Worm (Caenorhabditis elegans) whole organism, L3 larva: ENCODE results near the gene W03C9.6.

Experiments
- R02D3.7 ChIP-seq: fragments of 150-350 bp; optimal IDR thresholded peaks from 2 replicates; lab custom pipeline; 2014; ENCODE audit warnings: missing biosample characterization, missing genetic modification characterization
- ZK546.5 ChIP-seq: sonication (generic microtip); optimal IDR thresholded peaks from 2 replicates; lab custom pipeline; 2017; ENCODE audit warnings: missing biosample characterization, missing genetic modification characterization
- aly-2 ChIP-seq: fragments of 150-350 bp; optimal IDR thresholded peaks from 2 replicates; lab custom pipeline; 2014; ENCODE audit warnings: missing biosample characterization, missing genetic modification characterization
- ceh-16 ChIP-seq: sonication (generic microtip); optimal IDR thresholded peaks from 2 replicates; lab custom pipeline; 2017; ENCODE audit warnings: missing biosample characterization, missing genetic modification characterization
- ceh-28 ChIP-seq: fragments of 150-350 bp; optimal IDR thresholded peaks from 2 replicates; lab custom pipeline; 2014; ENCODE audit warnings: missing biosample characterization, missing genetic modification reagents, missing genetic modification characterization
- ceh-82 ChIP-seq: fragments of 150-350 bp; optimal IDR thresholded peaks from 2 replicates; lab custom pipeline; 2014; ENCODE audit warnings: missing biosample characterization, missing genetic modification characterization
- ceh-9 ChIP-seq: sonication (generic microtip); optimal IDR thresholded peaks from 2 replicates; lab custom pipeline; 2018; ENCODE audit warnings: missing biosample characterization, missing genetic modification characterization
- daf-12 ChIP-seq: fragments of 150-350 bp; optimal IDR thresholded peaks from 2 replicates; lab custom pipeline; 2014; ENCODE audit warnings: missing biosample characterization, missing genetic modification reagents, missing genetic modification characterization
- egl-27 ChIP-seq: sonication (generic microtip); optimal IDR thresholded peaks from 4 replicates; lab custom pipeline; 2017; ENCODE audit warnings: missing biosample characterization, missing genetic modification reagents, missing genetic modification characterization
- egl-5 ChIP-seq: fragments of 150-350 bp; optimal IDR thresholded peaks from 2 replicates; lab custom pipeline; 2017; ENCODE audit warnings: missing biosample characterization, missing genetic modification reagents, missing genetic modification characterization, inconsistent platforms
- elt-1 ChIP-seq: fragments of 150-350 bp; optimal IDR thresholded peaks from 2 replicates; lab custom pipeline; 2014; ENCODE audit warnings: missing biosample characterization, missing genetic modification characterization
- elt-2 ChIP-seq: sonication (generic microtip); optimal IDR thresholded peaks from 2 replicates; lab custom pipeline; 2016; ENCODE audit warnings: missing genetic modification reagents, mild to moderate bottlenecking, missing genetic modification characterization, missing compliant biosample characterization
- elt-3 ChIP-seq, 3 experiments: fragments of 150-350 bp in 1 of 3; sonication (generic microtip) in 2 of 3; optimal IDR thresholded peaks; 2 replicates in 2 of 3; 4 replicates in 1 of 3; lab custom pipeline; 2014 to 2017; ENCODE audit warnings: missing biosample characterization in 3 of 3, missing genetic modification characterization in 3 of 3
- fkh-10 ChIP-seq: sonication (generic microtip); optimal IDR thresholded peaks from 2 replicates; lab custom pipeline; 2017; ENCODE audit warnings: missing biosample characterization, missing genetic modification reagents, missing genetic modification characterization
- fkh-2 ChIP-seq: fragments of 150-350 bp; optimal IDR thresholded peaks from 2 replicates; lab custom pipeline; 2014; ENCODE audit warnings: missing biosample characterization, missing genetic modification reagents, missing genetic modification characterization
- fos-1 ChIP-seq: fragments of 150-350 bp; optimal IDR thresholded peaks from 2 replicates; lab custom pipeline; 2014; ENCODE audit warnings: missing biosample characterization, missing genetic modification characterization
- hmg-11 ChIP-seq: sonication (generic microtip); optimal IDR thresholded peaks from 2 replicates; lab custom pipeline; 2016; ENCODE audit warnings: missing genetic modification characterization, missing compliant biosample characterization
- jun-1 ChIP-seq: fragments of 150-350 bp; optimal IDR thresholded peaks from 2 replicates; lab custom pipeline; 2014; ENCODE audit warnings: missing biosample characterization, missing genetic modification reagents, missing genetic modification characterization
- lin-15B ChIP-seq: fragments of 150-350 bp; optimal IDR thresholded peaks from 2 replicates; lab custom pipeline; 2014; ENCODE audit warnings: missing biosample characterization, missing genetic modification characterization
- lsy-12 ChIP-seq: sonication (generic microtip); optimal IDR thresholded peaks from 2 replicates; lab custom pipeline; 2016; ENCODE audit warnings: mild to moderate bottlenecking, missing genetic modification characterization, missing compliant biosample characterization
- mdl-1 ChIP-seq: fragments of 150-350 bp; optimal IDR thresholded peaks from 2 replicates; lab custom pipeline; 2014; ENCODE audit warnings: missing biosample characterization, missing genetic modification characterization
- mml-1 ChIP-seq: fragments of 150-350 bp; sonication (generic microtip); optimal IDR thresholded peaks from 3 replicates; lab custom pipeline; 2014; ENCODE audit warnings: missing biosample characterization, missing genetic modification characterization
- nhr-11 ChIP-seq: fragments of 150-350 bp; optimal IDR thresholded peaks from 2 replicates; lab custom pipeline; 2014; ENCODE audit warnings: missing biosample characterization, missing genetic modification characterization
- nhr-237 ChIP-seq: fragments of 150-350 bp; optimal IDR thresholded peaks from 2 replicates; lab custom pipeline; 2014; ENCODE audit warnings: missing biosample characterization, missing genetic modification characterization
- nhr-25 ChIP-seq: sonication (generic microtip); optimal IDR thresholded peaks from 2 replicates; lab custom pipeline; 2017; ENCODE audit warnings: missing biosample characterization, missing genetic modification characterization
- nhr-43 ChIP-seq: sonication (generic microtip); optimal IDR thresholded peaks from 2 replicates; lab custom pipeline; 2016; ENCODE audit warnings: mild to moderate bottlenecking, missing genetic modification characterization, missing compliant biosample characterization; ENCODE audit not compliant: poor library complexity, severe bottlenecking
- nhr-76 ChIP-seq: fragments of 150-350 bp; sonication (generic microtip); optimal IDR thresholded peaks from 5 replicates; lab custom pipeline; 2014; ENCODE audit warnings: missing biosample characterization, missing genetic modification characterization
- nhr-77 ChIP-seq: fragments of 150-350 bp; optimal IDR thresholded peaks from 2 replicates; lab custom pipeline; 2014; ENCODE audit warnings: missing biosample characterization, missing genetic modification characterization
- pqm-1 ChIP-seq: fragments of 150-350 bp; optimal IDR thresholded peaks from 2 replicates; lab custom pipeline; 2017; ENCODE audit warnings: missing biosample characterization, missing genetic modification characterization, inconsistent platforms
- sea-2 ChIP-seq: fragments of 150-350 bp; sonication (generic microtip); optimal IDR thresholded peaks from 4 replicates; lab custom pipeline; 2014; ENCODE audit warnings: missing biosample characterization, missing genetic modification reagents, missing genetic modification characterization
- skn-1 ChIP-seq: fragments of 150-350 bp; optimal IDR thresholded peaks from 2 replicates; lab custom pipeline; 2014; ENCODE audit warnings: missing biosample characterization, missing genetic modification characterization
- snpc-4 ChIP-seq: fragments of 150-350 bp; optimal IDR thresholded peaks from 2 replicates; lab custom pipeline; 2014; ENCODE audit warnings: missing biosample characterization, missing genetic modification characterization
- tbx-2 ChIP-seq: sonication (generic microtip); optimal IDR thresholded peaks from 2 replicates; lab custom pipeline; 2016; ENCODE audit warnings: mild to moderate bottlenecking, missing genetic modification characterization, missing compliant biosample characterization
- unc-39 ChIP-seq: sonication (generic microtip); optimal IDR thresholded peaks from 4 replicates; lab custom pipeline; 2017; ENCODE audit warnings: missing biosample characterization, missing genetic modification characterization
- unc-62 ChIP-seq: fragments of 150-350 bp; sonication (generic microtip); optimal IDR thresholded peaks from 4 replicates; lab custom pipeline; 2014; ENCODE audit warnings: missing biosample characterization, missing genetic modification reagents, missing genetic modification characterization
- zag-1 ChIP-seq: fragments of 150-350 bp; optimal IDR thresholded peaks from 2 replicates; lab custom pipeline; 2014; ENCODE audit warnings: missing biosample characterization, missing genetic modification characterization

The W03C9.6 gene

DNA sequence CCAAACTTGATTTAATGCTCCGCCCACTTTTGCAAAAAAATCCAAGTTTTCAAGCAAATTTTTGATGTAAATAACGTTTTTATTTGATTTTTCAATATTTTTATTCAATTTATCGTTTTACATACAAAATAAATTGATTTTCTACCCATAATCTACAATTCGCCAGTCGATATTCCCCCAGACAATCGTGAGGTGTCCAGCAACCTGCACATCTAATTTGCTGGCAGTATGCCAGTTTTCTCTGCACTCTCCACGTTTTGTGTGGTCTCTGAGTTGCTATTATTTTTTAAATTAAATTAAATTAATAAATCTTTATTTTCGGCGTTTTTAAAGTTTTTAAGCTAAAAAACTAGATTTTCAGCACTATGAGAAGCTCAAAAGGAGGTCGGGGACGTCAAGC, 25.8 kb downstream of the W03C9.6 start (continued):
- TF ChIP-seq nhr-237 (tag; lab: Kevin White, UChicago) (no peak), ceh-28 (tag; lab: Kevin White, UChicago) (peak; percentile 86), ceh-9 (tag; lab: Kevin White, UChicago) (no peak), zag-1 (no peak), egl-27 (peak; percentile 30), elt-1 (tag; lab: Kevin White, UChicago) (no peak), daf-12 (tag; lab: Kevin White, UChicago) (no peak), pqm-1 (tag; lab: Kevin White, UChicago) (peak; percentile 76), nhr-76 (tag; lab: Kevin White, UChicago) (no peak), fkh-2 (tag; lab: Kevin White, UChicago) (no peak), ZK546.5 (tag; lab: Kevin White, UChicago) (peak; percentile 95), unc-62 (GFP tag; lab: Kevin White, UChicago) (no peak), lsy-12 (tag; lab: Kevin White, UChicago) (no peak), ceh-82 (tag; lab: Kevin White, UChicago) (peak; percentile 69), sea-2 (GFP tag; lab: Kevin White, UChicago) (no peak), aly-2 (tag; lab: Kevin White, UChicago) (no peak), nhr-11 (tag; lab: Kevin White, UChicago) (peak; percentile 77), elt-3 (tag; optimal IDR thresholded peaks at IDR 0.05; lab: Kevin White, UChicago) (no peak), mml-1 (tag; lab: Kevin White, UChicago) (no peak)

DNA sequence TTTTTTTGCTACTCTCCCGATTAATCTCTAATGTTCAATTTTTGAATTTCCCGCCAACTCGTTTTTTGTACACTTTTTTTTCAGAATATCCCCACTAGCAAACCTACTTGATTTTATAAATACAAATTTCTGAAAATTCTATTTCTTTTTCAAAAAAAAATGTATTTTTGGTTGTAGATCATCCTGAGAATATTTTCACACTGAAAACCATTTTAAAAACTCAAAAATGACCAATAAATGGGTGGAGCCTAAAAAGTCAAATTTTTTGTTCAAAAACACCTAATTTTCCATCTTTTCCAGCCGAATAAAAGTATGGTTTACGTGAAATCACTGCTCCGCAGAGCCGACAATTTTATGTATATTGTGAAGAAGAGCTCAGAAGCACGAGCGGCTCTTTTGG, 34.4 kb downstream of the W03C9.6 start, which contains the start of gene Y17G7B.3:
TSS of gene Y17G7B.3 (plus strand) at position 301 of the 400 bp plus-strand sequence.
- TF ChIP-seq tbx-2 (tag; lab: Kevin White, UChicago) (no peak), mdl-1 (no peak), egl-5 (tag; lab: Kevin White, UChicago) (no peak), daf-12 (tag; lab: Kevin White, UChicago) (no peak), unc-62 (GFP tag; lab: Kevin White, UChicago) (no peak), ceh-28 (tag; lab: Kevin White, UChicago) (no peak), hmg-11 (tag; lab: Kevin White, UChicago) (no peak), aly-2 (tag; lab: Kevin White, UChicago) (no peak), lsy-12 (tag; lab: Kevin White, UChicago) (no peak), nhr-25 (tag; lab: Kevin White, UChicago) (no peak), fkh-10 (GFP tag; lab: Kevin White, UChicago) (no peak), mml-1 (tag; lab: Kevin White, UChicago) (no peak), skn-1 (no peak), elt-1 (tag; lab: Kevin White, UChicago) (no peak), unc-39 (no peak), nhr-237 (tag; lab: Kevin White, UChicago) (no peak)

DNA sequence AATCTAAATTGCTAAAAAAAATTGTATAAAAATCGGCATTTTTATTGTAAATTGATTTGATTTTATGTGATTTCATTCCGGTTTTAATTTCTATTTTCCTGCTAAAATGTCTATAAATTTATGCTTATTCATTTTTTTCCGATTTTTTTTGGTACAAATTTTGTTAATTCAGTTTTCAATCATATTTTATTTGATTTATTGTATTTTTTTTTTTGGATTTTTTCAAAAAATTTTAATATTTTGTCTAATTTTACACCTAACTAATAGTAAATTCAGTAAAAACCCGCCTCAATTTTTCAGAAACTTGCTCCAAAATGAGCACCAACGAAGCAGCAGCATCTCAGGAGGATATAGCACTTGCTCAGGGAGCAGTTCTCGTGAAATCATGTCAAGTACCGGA, 38.4 kb downstream of the W03C9.6 start, which contains the start of gene dhps-1:
TSS of gene dhps-1 (plus strand) at position 301 of the 400 bp plus-strand sequence.
- no peak for TF ChIP-seq egl-5 (tag; lab: Kevin White, UChicago)
- TF ChIP-seq elt-3 (tag; optimal IDR thresholded peaks at IDR 0.05; lab: Kevin White, UChicago), result no peak
- no peak for TF ChIP-seq R02D3.7 (tag; lab: Kevin White, UChicago)
- no peak for TF ChIP-seq aly-2 (tag; lab: Kevin White, UChicago)
- no peak for TF ChIP-seq nhr-77
- TF ChIP-seq ceh-9 (tag; lab: Kevin White, UChicago), result no peak
- TF ChIP-seq skn-1, result no peak
- TF ChIP-seq hmg-11 (tag; lab: Kevin White, UChicago), result no peak
- no peak for TF ChIP-seq nhr-43 (tag; lab: Kevin White, UChicago)
- no peak for TF ChIP-seq lin-15B (tag; lab: Kevin White, UChicago)
- no peak for TF ChIP-seq snpc-4
- TF ChIP-seq pqm-1 (tag; lab: Kevin White, UChicago), result no peak
- no peak for TF ChIP-seq fos-1
- TF ChIP-seq ceh-16 (tag; lab: Kevin White, UChicago), result no peak
- TF ChIP-seq ZK546.5 (tag; lab: Kevin White, UChicago), result no peak
- TF ChIP-seq mml-1 (tag; lab: Kevin White, UChicago), result no peak
- TF ChIP-seq jun-1 (tag; lab: Kevin White, UChicago), result no peak
- no peak for TF ChIP-seq egl-27
- TF ChIP-seq fkh-2 (tag; lab: Kevin White, UChicago), result no peak
- TF ChIP-seq elt-2 (tag; lab: Kevin White, UChicago), result no peak
- TF ChIP-seq, all 47 proteins: peak for 0
